Worm (Caenorhabditis elegans) whole organism, L3 larva: ENCODE data around the gene ZK470.4.

Experiments
- egl-27 ChIP-seq: sonication (generic microtip); optimal IDR thresholded peaks from 4 replicates; lab custom pipeline; 2017; ENCODE audit warnings: missing biosample characterization, missing genetic modification reagents, missing genetic modification characterization
- elt-3 ChIP-seq, 3 experiments: fragments of 150-350 bp in 1 of 3; sonication (generic microtip) in 2 of 3; optimal IDR thresholded peaks; 2 replicates in 2 of 3; 4 replicates in 1 of 3; lab custom pipeline; 2014 to 2017; ENCODE audit warnings: missing biosample characterization in 3 of 3, missing genetic modification characterization in 3 of 3
- lin-39 ChIP-seq: fragments of 150-350 bp; optimal IDR thresholded peaks from 2 replicates; lab custom pipeline; 2018; ENCODE audit warnings: missing biosample characterization, missing genetic modification reagents, missing genetic modification characterization
- mdl-1 ChIP-seq: fragments of 150-350 bp; optimal IDR thresholded peaks from 2 replicates; lab custom pipeline; 2014; ENCODE audit warnings: missing biosample characterization, missing genetic modification characterization
- snpc-4 ChIP-seq: fragments of 150-350 bp; optimal IDR thresholded peaks from 2 replicates; lab custom pipeline; 2014; ENCODE audit warnings: missing biosample characterization, missing genetic modification characterization
- zag-1 ChIP-seq: fragments of 150-350 bp; optimal IDR thresholded peaks from 2 replicates; lab custom pipeline; 2014; ENCODE audit warnings: missing biosample characterization, missing genetic modification characterization
- ztf-11 ChIP-seq: fragments of 150-350 bp; optimal IDR thresholded peaks from 2 replicates; lab custom pipeline; 2014; ENCODE audit warnings: missing biosample characterization, missing genetic modification characterization

- TF ChIP-seq ztf-11 (tag; lab: Kevin White, UChicago) (no peak), egl-27 (tag; lab: Kevin White, UChicago) (no peak), mdl-1 (tag; lab: Kevin White, UChicago) (no peak), lin-39 (tag; lab: Kevin White, UChicago) (peak; percentile 74), elt-3 (tag; optimal IDR thresholded peaks at IDR 0.05; lab: Kevin White, UChicago) (no peak), snpc-4 (no peak), zag-1 (no peak)
Observed at ce11 chrX:4142648-4143259, 3.2 kb upstream of the ZK470.4 start.
